Worm (Caenorhabditis elegans): Measurements from ENCODE around the gene exl-1.
A peak's percentile ranks its signal among the peaks of the same experiment; 100 is the strongest.

exl-1 gene

DNA sequence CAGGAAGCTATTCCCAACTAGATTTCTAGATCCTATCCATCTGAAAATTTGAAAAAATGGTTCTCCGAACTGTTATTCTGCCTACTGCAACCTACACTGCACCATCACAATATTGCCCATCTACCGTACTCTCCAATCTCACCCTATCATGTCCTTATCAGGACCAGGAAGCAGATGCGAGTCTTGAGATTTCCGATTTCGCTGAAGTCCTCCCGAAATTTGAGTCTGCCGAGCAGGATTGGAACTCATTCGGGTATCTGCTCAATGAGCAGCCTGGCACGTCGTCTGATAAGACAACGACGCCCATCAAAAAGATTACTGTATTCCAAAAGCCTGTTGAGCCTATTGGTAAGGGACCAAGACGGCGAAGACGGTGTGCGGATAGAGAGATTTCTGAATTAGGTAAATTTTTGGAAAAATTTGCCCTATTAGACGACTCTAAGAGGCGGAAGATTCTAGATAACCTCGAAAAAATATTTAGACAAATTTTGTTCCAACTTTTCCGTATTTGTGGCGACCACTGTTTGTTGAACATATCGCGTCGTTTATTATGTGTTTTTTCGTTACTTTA, 7.7 kb downstream of the exl-1 start:
- no peak for TF ChIP-seq elt-1 (tag; optimal IDR thresholded peaks at IDR 0.05)
- TF ChIP-seq lin-15B (tag; optimal IDR thresholded peaks at IDR 0.05): no peak
- TF ChIP-seq ztf-4 (tag; optimal IDR thresholded peaks at IDR 0.05): no peak
- no peak for TF ChIP-seq R02D3.7 (tag; optimal IDR thresholded peaks at IDR 0.05)
- TF ChIP-seq hmg-11 (tag; optimal IDR thresholded peaks at IDR 0.05): no peak
- no peak for TF ChIP-seq jun-1 (tag; optimal IDR thresholded peaks at IDR 0.05)
- TF ChIP-seq nhr-67 (tag; optimal IDR thresholded peaks at IDR 0.05): no peak
- peak; percentile 50 for TF ChIP-seq nhr-43 (tag; optimal IDR thresholded peaks at IDR 0.05; ENCODE audit: poor library complexity, severe bottlenecking)
- no peak for TF ChIP-seq ceh-9 (tag; optimal IDR thresholded peaks at IDR 0.05)
- TF ChIP-seq lsy-12 (tag; optimal IDR thresholded peaks at IDR 0.05): no peak
- TF ChIP-seq ama-1 (optimal IDR thresholded peaks at IDR 0.05): peak; percentile 99
- no peak for TF ChIP-seq nhr-25 (tag; optimal IDR thresholded peaks at IDR 0.05)
- no peak for TF ChIP-seq egl-5 (tag; optimal IDR thresholded peaks at IDR 0.05)
- TF ChIP-seq nhr-28 (tag; optimal IDR thresholded peaks at IDR 0.05): no peak
- TF ChIP-seq nhr-237 (tag; optimal IDR thresholded peaks at IDR 0.05): no peak

DNA sequence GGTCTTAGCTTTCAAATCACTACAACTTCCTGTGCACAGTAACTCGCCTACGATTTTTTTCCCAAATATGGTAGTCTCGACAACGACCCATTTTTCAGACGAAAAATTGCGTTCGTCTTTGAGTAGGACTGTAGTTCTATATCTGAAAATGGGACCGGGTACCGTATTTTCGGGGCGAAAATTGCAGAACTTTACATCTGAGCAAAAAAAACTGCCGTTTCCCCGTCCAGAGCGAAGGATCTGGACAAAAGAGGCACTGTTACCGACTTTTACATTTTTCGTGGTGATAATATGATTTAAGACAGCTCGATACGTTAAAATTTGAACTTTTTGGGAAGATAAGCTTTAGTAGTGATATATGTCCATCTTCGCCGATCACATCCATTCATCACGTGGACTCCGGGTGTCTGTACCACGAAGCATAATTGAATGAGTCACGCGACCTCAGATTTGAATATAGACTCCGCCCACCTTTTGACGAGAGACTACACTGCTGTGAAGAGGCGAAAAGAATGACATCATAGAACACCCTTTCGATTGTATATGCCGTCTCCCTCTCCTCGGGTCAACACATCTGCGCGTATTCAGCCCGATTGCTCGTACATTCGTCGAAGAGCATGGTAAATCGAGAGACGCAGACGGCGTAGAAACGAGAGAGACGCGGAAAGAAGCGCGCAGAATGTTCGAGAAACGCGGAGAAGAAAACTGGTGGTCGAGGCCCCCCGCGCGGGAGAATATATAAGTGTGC, 8.4 kb downstream of the exl-1 start:
- TF ChIP-seq fkh-2 (tag; optimal IDR thresholded peaks at IDR 0.05): no peak
- peak; percentile 78 for TF ChIP-seq nfya-1 (tag; optimal IDR thresholded peaks at IDR 0.05; ENCODE audit: insufficient read depth)
- peak; percentile 90 for TF ChIP-seq lsy-12 (tag; optimal IDR thresholded peaks at IDR 0.05)
- TF ChIP-seq snpc-4 (tag; optimal IDR thresholded peaks at IDR 0.05): peak; percentile 40
- no peak for TF ChIP-seq elt-3 (tag; optimal IDR thresholded peaks at IDR 0.05)
- no peak for TF ChIP-seq skn-1 (tag; optimal IDR thresholded peaks at IDR 0.05)
- no peak for TF ChIP-seq zag-1 (tag; optimal IDR thresholded peaks at IDR 0.05)
- no peak for TF ChIP-seq ceh-82 (tag; optimal IDR thresholded peaks at IDR 0.05)
- no peak for TF ChIP-seq fkh-10 (GFP tag; optimal IDR thresholded peaks at IDR 0.05)
- TF ChIP-seq ceh-16 (tag; optimal IDR thresholded peaks at IDR 0.05): no peak
- peak; percentile 43 for TF ChIP-seq lin-15B (tag; optimal IDR thresholded peaks at IDR 0.05)
- TF ChIP-seq fos-1 (tag; optimal IDR thresholded peaks at IDR 0.05): peak; percentile 61
- TF ChIP-seq egl-27 (tag; optimal IDR thresholded peaks at IDR 0.05): no peak
- no peak for TF ChIP-seq nhr-11 (tag; optimal IDR thresholded peaks at IDR 0.05)
- TF ChIP-seq R02D3.7 (tag; optimal IDR thresholded peaks at IDR 0.05): no peak
- no peak for TF ChIP-seq elt-1 (tag; optimal IDR thresholded peaks at IDR 0.05)
- TF ChIP-seq aly-2 (tag; optimal IDR thresholded peaks at IDR 0.05): no peak
- peak; percentile 33 for TF ChIP-seq elt-2 (tag; optimal IDR thresholded peaks at IDR 0.05)
- TF ChIP-seq nhr-67 (tag; optimal IDR thresholded peaks at IDR 0.05): no peak
- peak in 1 of 2 experiments; percentile 29 for TF ChIP-seq eor-1 (tag; optimal IDR thresholded peaks at IDR 0.05)
- no peak for TF ChIP-seq ceh-9 (tag; optimal IDR thresholded peaks at IDR 0.05)
- TF ChIP-seq nhr-43 (tag; optimal IDR thresholded peaks at IDR 0.05; ENCODE audit: poor library complexity, severe bottlenecking): peak; percentile 90
- TF ChIP-seq nhr-76 (tag; optimal IDR thresholded peaks at IDR 0.05): no peak
- TF ChIP-seq lin-39 (tag; optimal IDR thresholded peaks at IDR 0.05): peak; percentile 63
- peak; percentile 75 for TF ChIP-seq tbx-2 (tag; optimal IDR thresholded peaks at IDR 0.05)
- no peak for TF ChIP-seq nhr-12 (tag; optimal IDR thresholded peaks at IDR 0.05)
- TF ChIP-seq pqm-1 (tag; optimal IDR thresholded peaks at IDR 0.05): peak; percentile 44
- TF ChIP-seq nhr-77 (tag; optimal IDR thresholded peaks at IDR 0.05): peak; percentile 70
- peak; percentile 96 for TF ChIP-seq nhr-25 (tag; optimal IDR thresholded peaks at IDR 0.05)
- peak; percentile 88 for TF ChIP-seq ztf-4 (tag; optimal IDR thresholded peaks at IDR 0.05)
- peak; percentile 40 for TF ChIP-seq hmg-11 (tag; optimal IDR thresholded peaks at IDR 0.05)
- no peak for TF ChIP-seq nhr-237 (tag; optimal IDR thresholded peaks at IDR 0.05)
- peak; percentile 95 for TF ChIP-seq sea-2 (GFP tag; optimal IDR thresholded peaks at IDR 0.05)
- peak; percentile 80 for TF ChIP-seq pha-4 (tag; optimal IDR thresholded peaks at IDR 0.05)
- TF ChIP-seq unc-62 (GFP tag; optimal IDR thresholded peaks at IDR 0.05): no peak
- peak; percentile 80 for TF ChIP-seq jun-1 (tag; optimal IDR thresholded peaks at IDR 0.05)
- TF ChIP-seq mml-1 (tag; optimal IDR thresholded peaks at IDR 0.05): peak; percentile 23
- no peak for TF ChIP-seq egl-5 (tag; optimal IDR thresholded peaks at IDR 0.05)
- TF ChIP-seq nhr-23 (tag; optimal IDR thresholded peaks at IDR 0.05): peak; percentile 96
- peak; percentile 58 for TF ChIP-seq ama-1 (optimal IDR thresholded peaks at IDR 0.05)
- peak; percentile 54 for TF ChIP-seq ceh-28 (tag; optimal IDR thresholded peaks at IDR 0.05)
- no peak for TF ChIP-seq mdl-1 (tag; optimal IDR thresholded peaks at IDR 0.05)
